Worm (Caenorhabditis elegans) whole organism, young adult: ENCODE results near the gene lst-6.

Source experiments
- F49E8.2 ChIP-seq: sonication (generic microtip); optimal IDR thresholded peaks from 3 replicates; lab custom pipeline; 2017; ENCODE audit warnings: missing genetic modification characterization, mild to moderate bottlenecking, missing compliant biosample characterization, antibody characterized with exemption, moderate library complexity; ENCODE audit not compliant: insufficient read depth
- K12H6.12 ChIP-seq: fragments of 200-800 bp; sonication (Bioruptor generic); optimal IDR thresholded peaks from 2 replicates; lab custom pipeline; 2018; ENCODE audit warnings: mild to moderate bottlenecking, missing genetic modification characterization, missing compliant biosample characterization
- atf-7 ChIP-seq: sonication (generic microtip); optimal IDR thresholded peaks from 2 replicates; lab custom pipeline; 2017; ENCODE audit warnings: mild to moderate bottlenecking, missing genetic modification characterization, missing compliant biosample characterization
- bed-2 ChIP-seq: fragments of 200-800 bp; sonication (Bioruptor generic); IDR thresholded peaks from 2 replicates; pipeline ENCODE4 v1.3.6; 2022; ENCODE audit warnings: missing genetic modification reagents, missing genetic modification characterization, missing compliant biosample characterization
- efl-1 ChIP-seq: fragments of 150-350 bp; optimal IDR thresholded peaks from 2 replicates; lab custom pipeline; 2014; ENCODE audit warnings: missing biosample characterization, missing genetic modification reagents, missing genetic modification characterization
- repo-1 ChIP-seq: sonication (generic microtip); optimal IDR thresholded peaks from 2 replicates; lab custom pipeline; 2017; ENCODE audit warnings: mild to moderate bottlenecking, missing genetic modification characterization, missing compliant biosample characterization
- unc-62 ChIP-seq: fragments of 150-350 bp; optimal IDR thresholded peaks from 2 replicates; lab custom pipeline; 2014; ENCODE audit warnings: missing biosample characterization, missing genetic modification reagents, missing genetic modification characterization

- TF ChIP-seq atf-7 (no peak), repo-1 (no peak), efl-1 (GFP tag; lab: Kevin White, UChicago) (peak; percentile 91), bed-2 (GFP tag; lab: Robert Waterston, UW) (no peak), F49E8.2 (tag; lab: Kevin White, UChicago) (peak; percentile 49), K12H6.12 (no peak), unc-62 (no peak)
These were observed 15.5 kb upstream of the lst-6 start, which contains the start of gene cin-4 for ce11 chrII:7037659-7038342.
